Worm (Caenorhabditis elegans) whole organism, young adult: ENCODE measurements around the gene F41F3.8.

Experiments
- F49E8.2 ChIP-seq: sonication (generic microtip); optimal IDR thresholded peaks from 3 replicates; lab custom pipeline; 2017; ENCODE audit warnings: missing genetic modification characterization, mild to moderate bottlenecking, missing compliant biosample characterization, antibody characterized with exemption, moderate library complexity; ENCODE audit not compliant: insufficient read depth
- F52B5.7 ChIP-seq: sonication (generic microtip); optimal IDR thresholded peaks from 2 replicates; lab custom pipeline; 2016; ENCODE audit warnings: mild to moderate bottlenecking, missing genetic modification characterization, missing compliant biosample characterization
- K11D2.4 ChIP-seq: fragments of 200-800 bp; sonication (Bioruptor generic); IDR thresholded peaks from 2 replicates; pipeline ENCODE4 v1.3.6; 2022; ENCODE audit warnings: missing genetic modification reagents, missing genetic modification characterization, missing compliant biosample characterization
- T26A5.8 ChIP-seq: sonication (generic microtip); optimal IDR thresholded peaks from 2 replicates; lab custom pipeline; 2016; ENCODE audit warnings: missing genetic modification characterization, missing compliant biosample characterization
- ZK185.1 ChIP-seq: sonication (generic microtip); optimal IDR thresholded peaks from 2 replicates; lab custom pipeline; 2016; ENCODE audit warnings: mild to moderate bottlenecking, missing genetic modification characterization, missing compliant biosample characterization; ENCODE audit not compliant: poor library complexity, severe bottlenecking
- ceh-100 ChIP-seq: fragments of 200-800 bp; sonication (Bioruptor generic); IDR thresholded peaks from 2 replicates; pipeline ENCODE4 v1.3.6; 2022; ENCODE audit warnings: missing genetic modification reagents, missing genetic modification characterization, missing compliant biosample characterization
- efl-1 ChIP-seq: fragments of 150-350 bp; optimal IDR thresholded peaks from 2 replicates; lab custom pipeline; 2014; ENCODE audit warnings: missing biosample characterization, missing genetic modification reagents, missing genetic modification characterization
- hmg-1.2 ChIP-seq: fragments of 200-800 bp; sonication (Bioruptor generic); IDR thresholded peaks from 2 replicates; pipeline ENCODE4 v1.3.6; 2022; ENCODE audit warnings: missing genetic modification reagents, missing genetic modification characterization, missing compliant biosample characterization
- hmg-20 ChIP-seq: fragments of 200-800 bp; sonication (Bioruptor generic); IDR thresholded peaks from 2 replicates; pipeline ENCODE4 v1.3.6; 2022; ENCODE audit warnings: missing genetic modification reagents, missing genetic modification characterization, missing compliant biosample characterization
- lag-1 ChIP-seq: fragments of 200-800 bp; sonication (Bioruptor generic); IDR thresholded peaks from 2 replicates; pipeline ENCODE4 v1.3.6; 2022; ENCODE audit warnings: missing genetic modification reagents, missing genetic modification characterization, missing compliant biosample characterization
- lin-35 ChIP-seq, 3 experiments: fragments of 150-350 bp in 2 of 3; sonication (generic microtip) in 1 of 3; optimal IDR thresholded peaks; 2 replicates each; lab custom pipeline; 2014 to 2018; ENCODE audit warnings: missing biosample characterization in 3 of 3, missing genetic modification characterization in 3 of 3, missing genetic modification reagents in 3 of 3
- sea-2 ChIP-seq: fragments of 200-800 bp; sonication (Bioruptor generic); IDR thresholded peaks from 2 replicates; pipeline ENCODE4 v1.3.6; 2022; ENCODE audit warnings: missing genetic modification characterization, missing compliant biosample characterization

- no peak for TF ChIP-seq ZK185.1 (tag; lab: Kevin White, UChicago)
- TF ChIP-seq T26A5.8: no peak
- TF ChIP-seq ceh-100 (GFP tag; lab: Robert Waterston, UW): no peak
- no peak for TF ChIP-seq F49E8.2 (tag; lab: Kevin White, UChicago)
- no peak for TF ChIP-seq F52B5.7 (tag; lab: Kevin White, UChicago)
- TF ChIP-seq hmg-1.2 (GFP tag; lab: Robert Waterston, UW): no peak
- no peak for TF ChIP-seq lag-1 (GFP tag; lab: Robert Waterston, UW)
- no peak for TF ChIP-seq sea-2 (GFP tag; lab: Robert Waterston, UW)
- TF ChIP-seq efl-1 (GFP tag; lab: Kevin White, UChicago): no peak
- no peak for TF ChIP-seq lin-35 (GFP tag; optimal IDR thresholded peaks at IDR 0.05; lab: Kevin White, UChicago)
- TF ChIP-seq hmg-20 (GFP tag; lab: Robert Waterston, UW): no peak
- no peak for TF ChIP-seq K11D2.4 (GFP tag; lab: Robert Waterston, UW)
Observed at ce11 chrV:4700189-4700588, 51.6 kb downstream of the F41F3.8 start, which contains the start of gene ZC266.1.
